Fruit fly (Drosophila melanogaster): ENCODE results near the gene Cpr35B.

dm6 chr2L:14438827-14439226 is 13.8 kb upstream of the Cpr35B start:
- TF ChIP-seq Pdp1 (GFP tag; optimal IDR thresholded peaks at IDR 0.05) (no peak), CG9817 (tag; optimal IDR thresholded peaks at IDR 0.05) (no peak), sqz (GFP tag; optimal IDR thresholded peaks at IDR 0.05) (no peak), Mrtf (GFP tag; IDR thresholded peaks at IDR 0.05) (no peak), CG30431 (GFP tag; optimal IDR thresholded peaks at IDR 0.05) (no peak)

Data from whole organism, embryonic.